Worm (Caenorhabditis elegans): ENCODE data around the gene melo-1.

The melo-1 gene

DNA sequence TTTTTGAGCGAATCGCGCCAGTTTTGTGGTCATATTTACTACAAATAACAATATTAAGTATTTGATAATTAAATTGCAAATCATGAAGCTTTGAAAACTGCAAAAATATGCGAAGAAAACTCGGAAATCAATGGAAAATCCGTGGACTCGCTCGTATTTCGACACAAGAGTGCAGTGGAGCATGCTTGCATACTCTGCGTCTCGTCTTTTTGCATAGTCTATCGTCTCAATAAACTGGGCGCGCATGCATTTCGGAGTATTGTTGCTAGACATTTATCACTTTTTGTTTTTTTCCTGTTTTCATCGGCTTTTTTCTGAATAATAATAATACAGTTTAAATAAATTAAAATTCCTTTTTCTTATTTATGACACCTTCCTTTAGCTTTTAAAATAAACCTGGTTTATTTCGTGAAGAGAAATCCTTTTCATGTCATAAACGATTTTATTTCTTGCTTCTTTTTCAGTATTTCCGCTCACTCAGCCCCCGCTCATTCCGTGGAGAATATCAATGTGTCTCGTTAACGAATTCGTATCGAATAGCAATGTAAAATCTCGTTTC is 19.1 kb upstream of the melo-1 start, which contains the start of the genes mrps-7 and Y57G11C.3 (continued):
- no peak for TF ChIP-seq ztf-3 (GFP tag; optimal IDR thresholded peaks at IDR 0.05)
- TF ChIP-seq Y67H2A.10 (GFP tag; conservative IDR thresholded peaks at IDR 0.05), result no peak
- peak; percentile 58; the same call in 1 of the 2 replicates for TF ChIP-seq ekl-4 (GFP tag; IDR thresholded peaks at IDR 0.05)
- no peak for TF ChIP-seq F57A8.1 (GFP tag; optimal IDR thresholded peaks at IDR 0.05)
- TF ChIP-seq ceh-58 (GFP tag; IDR thresholded peaks at IDR 0.05), result no peak
- peak; percentile 72 for TF ChIP-seq tbp1 (GFP tag; optimal IDR thresholded peaks at IDR 0.05)
- no peak for TF ChIP-seq zim-3 (tag; optimal IDR thresholded peaks at IDR 0.05)
- 0 out of 2 replicates have a peak, but pooled peaks have one; percentile 50 for TF ChIP-seq hmg-20 (GFP tag; IDR thresholded peaks at IDR 0.05)
- TF ChIP-seq F33H1.4 (GFP tag; IDR thresholded peaks at IDR 0.05), result peak; percentile 56; the same call in 1 of the 2 replicates
- peak; percentile 42; the same call in 1 of the 2 replicates for TF ChIP-seq nfyb-1 (GFP tag; IDR thresholded peaks at IDR 0.05)
- peak; percentile 83 for TF ChIP-seq snpc-4 (GFP tag; optimal IDR thresholded peaks at IDR 0.05)
- peak; percentile 73 to 93 (median 86) for TF ChIP-seq snpc-4 (tag; optimal IDR thresholded peaks at IDR 0.05)
- TF ChIP-seq madf-6 (GFP tag; IDR thresholded peaks at IDR 0.05), result peak; percentile 73
- no peak for TF ChIP-seq lin-26 (GFP tag; IDR thresholded peaks at IDR 0.05)
- peak; percentile 11 for TF ChIP-seq nhr-80 (tag; optimal IDR thresholded peaks at IDR 0.05)
- peak in 2 of 3 experiments; percentile 12 to 83 for TF ChIP-seq lin-35 (GFP tag; optimal IDR thresholded peaks at IDR 0.05)
- peak in 1 of 2 experiments; percentile 47 for TF ChIP-seq let-607 (tag; optimal IDR thresholded peaks at IDR 0.05)
- no peak for TF ChIP-seq C06A6.2 (GFP tag; conservative IDR thresholded peaks at IDR 0.05)
- peak; percentile 54 for TF ChIP-seq efl-1 (GFP tag; optimal IDR thresholded peaks at IDR 0.05)
- TF ChIP-seq lsl-1 (GFP tag; optimal IDR thresholded peaks at IDR 0.05), result peak; percentile 45
- TF ChIP-seq lir-1 (GFP tag; conservative IDR thresholded peaks at IDR 0.05), result peak; percentile 58; the same call in 1 of the 2 replicates
- peak; percentile 78 for TF ChIP-seq lin-54 (GFP tag; optimal IDR thresholded peaks at IDR 0.05)
- TF ChIP-seq repo-1 (tag; optimal IDR thresholded peaks at IDR 0.05), result no peak
- peak; percentile 79 for TF ChIP-seq pbrm-1 (GFP tag; IDR thresholded peaks at IDR 0.05)
- TF ChIP-seq D2030.7 (GFP tag; IDR thresholded peaks at IDR 0.05), result peak; percentile 64; the same call in 1 of the 2 replicates
- TF ChIP-seq B0035.1 (tag; optimal IDR thresholded peaks at IDR 0.05), result no peak
- no peak for TF ChIP-seq egl-44 (GFP tag; IDR thresholded peaks at IDR 0.05)
- TF ChIP-seq K12H6.12 (tag; optimal IDR thresholded peaks at IDR 0.05), result peak; percentile 69
- peak; percentile 99 for TF ChIP-seq mcd-1 (GFP tag; IDR thresholded peaks at IDR 0.05)
- TF ChIP-seq K11D2.4 (GFP tag; IDR thresholded peaks at IDR 0.05), result peak; percentile 70
- peak; percentile 67 for TF ChIP-seq F49E8.2 (tag; optimal IDR thresholded peaks at IDR 0.05; ENCODE audit: insufficient read depth)
- no peak for TF ChIP-seq let-526 (GFP tag; IDR thresholded peaks at IDR 0.05)
- peak; percentile 78 for TF ChIP-seq ZK185.1 (tag; optimal IDR thresholded peaks at IDR 0.05; ENCODE audit: poor library complexity, severe bottlenecking)
- no peak for TF ChIP-seq tbx-9 (tag; optimal IDR thresholded peaks at IDR 0.05; ENCODE audit: borderline replicate concordance)
- peak; percentile 83 for TF ChIP-seq rcor-1 (GFP tag; IDR thresholded peaks at IDR 0.05)
- TF ChIP-seq ama-1 (optimal IDR thresholded peaks at IDR 0.05), result peak; percentile 27
- no peak for TF ChIP-seq ama-1 (GFP tag; optimal IDR thresholded peaks at IDR 0.05)
- peak; percentile 80 for TF ChIP-seq pha-4 (tag; optimal IDR thresholded peaks at IDR 0.05)
- TF ChIP-seq madf-3 (GFP tag; IDR thresholded peaks at IDR 0.05), result no peak
- peak; percentile 58 for TF ChIP-seq ztf-18 (tag; optimal IDR thresholded peaks at IDR 0.05)
- peak; percentile 18 for TF ChIP-seq dpl-1 (GFP tag; optimal IDR thresholded peaks at IDR 0.05)
- no peak for TF ChIP-seq unc-130 (GFP tag; optimal IDR thresholded peaks at IDR 0.05)
- peak; percentile 56 for TF ChIP-seq madf-8 (GFP tag; conservative IDR thresholded peaks at IDR 0.05)
- TF ChIP-seq ceh-40 (GFP tag; IDR thresholded peaks at IDR 0.05), result no peak
